Fruit fly (Drosophila melanogaster) Kc167 (cell line): ENCODE data around the gene CG31673.

Experiments
- Myc ChIP-seq: fragments of >200 bp; optimal IDR thresholded peaks from 2 replicates; lab custom pipeline; 2017; ENCODE audit warnings: missing external identifiers
- Sin3A ChIP-seq: fragments of >200 bp; optimal IDR thresholded peaks from 2 replicates; lab custom pipeline; 2018; ENCODE audit warnings: missing external identifiers
- h ChIP-seq: fragments of >200 bp; optimal IDR thresholded peaks from 3 replicates; lab custom pipeline; 2018; ENCODE audit warnings: missing external identifiers
- insv ChIP-seq: fragments of >200 bp; optimal IDR thresholded peaks from 3 replicates; lab custom pipeline; 2018; ENCODE audit warnings: missing external identifiers
- psq ChIP-seq: fragments of >200 bp; optimal IDR thresholded peaks from 2 replicates; lab custom pipeline; 2017; ENCODE audit warnings: missing external identifiers
- ttk ChIP-seq: sonication (Bioruptor generic); optimal IDR thresholded peaks from 2 replicates; lab custom pipeline; 2017; ENCODE audit warnings: missing external identifiers

DNA sequence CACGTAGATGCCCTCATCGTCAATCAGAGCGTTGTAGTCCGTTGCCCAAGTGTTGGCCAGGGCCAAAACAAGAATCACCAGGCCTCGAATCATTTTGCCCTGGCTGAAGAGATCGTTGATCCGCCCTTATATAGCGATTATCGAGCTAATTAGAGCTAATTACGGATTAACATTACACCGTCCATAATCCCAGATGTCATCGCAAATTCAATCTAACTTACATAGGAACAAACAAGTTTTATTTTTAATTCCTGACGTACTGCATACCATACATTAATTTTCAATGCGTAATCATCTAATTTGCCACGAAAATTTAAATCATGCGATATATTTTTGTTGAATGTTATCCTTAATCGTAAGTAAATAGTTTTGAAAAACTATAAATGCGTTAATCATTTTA, 12.2 kb upstream of the CG31673 start, which contains the start of gene CheB38b:
- no peak for TF ChIP-seq psq (lab: Kevin White, UChicago)
- TF ChIP-seq h (lab: Kevin White, UChicago), result no peak
- no peak for TF ChIP-seq Myc (lab: Kevin White, UChicago)
- TF ChIP-seq ttk (lab: Kevin White, UChicago), result no peak
- TF ChIP-seq insv, result no peak
- no peak for TF ChIP-seq Sin3A (lab: Kevin White, UChicago)
